Worm (Caenorhabditis elegans) whole organism, mixed stage, embryonic: ENCODE measurements around the gene F35H12.1.

Experiments
- M03D4.4 ChIP-seq: sonication (generic microtip); optimal IDR thresholded peaks from 2 replicates; lab custom pipeline; 2017; ENCODE audit warnings: mild to moderate bottlenecking, missing genetic modification characterization, missing compliant biosample characterization
- ceh-43 ChIP-seq: fragments of 200-800 bp; sonication (Bioruptor generic); optimal IDR thresholded peaks from 2 replicates; lab custom pipeline; 2018; ENCODE audit warnings: mild to moderate bottlenecking, missing genetic modification characterization, moderate library complexity, missing compliant biosample characterization
- ceh-83 ChIP-seq: fragments of 200-800 bp; sonication (Bioruptor generic); optimal IDR thresholded peaks from 2 replicates; lab custom pipeline; 2018; ENCODE audit warnings: mild to moderate bottlenecking, missing genetic modification characterization, missing compliant biosample characterization
- ces-1 ChIP-seq: fragments of 150-350 bp; optimal IDR thresholded peaks from 2 replicates; lab custom pipeline; 2014; ENCODE audit warnings: missing biosample characterization, missing genetic modification reagents, missing genetic modification characterization
- cnd-1 ChIP-seq: fragments of 200-800 bp; sonication (Bioruptor generic); optimal IDR thresholded peaks from 2 replicates; lab custom pipeline; 2018; ENCODE audit warnings: mild to moderate bottlenecking, missing genetic modification characterization, missing compliant biosample characterization
- drap-1 ChIP-seq: fragments of 200-800 bp; sonication (Bioruptor generic); optimal IDR thresholded peaks from 3 replicates; lab custom pipeline; 2018; ENCODE audit warnings: mild to moderate bottlenecking, missing genetic modification characterization, missing compliant biosample characterization
- elt-1 ChIP-seq: sonication (generic microtip); optimal IDR thresholded peaks from 2 replicates; lab custom pipeline; 2017; ENCODE audit warnings: missing genetic modification characterization, mild to moderate bottlenecking, missing compliant biosample characterization, antibody characterized with exemption, moderate library complexity, borderline replicate concordance; ENCODE audit not compliant: insufficient read depth
- elt-3 ChIP-seq: fragments of 150-350 bp; optimal IDR thresholded peaks from 2 replicates; lab custom pipeline; 2014; ENCODE audit warnings: missing biosample characterization, missing genetic modification characterization
- ham-2 ChIP-seq: fragments of 200-800 bp; sonication (Bioruptor generic); optimal IDR thresholded peaks from 2 replicates; lab custom pipeline; 2018; ENCODE audit warnings: mild to moderate bottlenecking, missing genetic modification characterization, missing compliant biosample characterization
- hlh-1 ChIP-seq: fragments of 150-350 bp; optimal IDR thresholded peaks from 2 replicates; lab custom pipeline; 2014; ENCODE audit warnings: missing biosample characterization, missing genetic modification reagents, missing genetic modification characterization
- lin-13 ChIP-seq: fragments of 150-350 bp; optimal IDR thresholded peaks from 2 replicates; lab custom pipeline; 2014; ENCODE audit warnings: missing biosample characterization, missing genetic modification characterization
- lin-32 ChIP-seq: fragments of 200-800 bp; sonication (Bioruptor generic); optimal IDR thresholded peaks from 2 replicates; lab custom pipeline; 2018; ENCODE audit warnings: mild to moderate bottlenecking, missing genetic modification characterization, missing compliant biosample characterization
- mab-5 ChIP-seq: fragments of 150-350 bp; optimal IDR thresholded peaks from 2 replicates; lab custom pipeline; 2014; ENCODE audit warnings: missing biosample characterization, missing genetic modification characterization
- mep-1 ChIP-seq: fragments of 150-350 bp; optimal IDR thresholded peaks from 2 replicates; lab custom pipeline; 2017; ENCODE audit warnings: missing biosample characterization, missing genetic modification reagents, missing genetic modification characterization, inconsistent platforms
- mls-2 ChIP-seq: sonication (generic microtip); optimal IDR thresholded peaks from 2 replicates; lab custom pipeline; 2016; ENCODE audit warnings: mild to moderate bottlenecking, missing genetic modification characterization, moderate library complexity, missing compliant biosample characterization
- nhr-12 ChIP-seq: fragments of 150-350 bp; optimal IDR thresholded peaks from 2 replicates; lab custom pipeline; 2014; ENCODE audit warnings: missing biosample characterization, missing genetic modification characterization
- nhr-237 ChIP-seq: fragments of 150-350 bp; optimal IDR thresholded peaks from 2 replicates; lab custom pipeline; 2014; ENCODE audit warnings: missing biosample characterization, missing genetic modification characterization
- nhr-28 ChIP-seq: fragments of 150-350 bp; optimal IDR thresholded peaks from 2 replicates; lab custom pipeline; 2014; ENCODE audit warnings: missing biosample characterization, missing genetic modification characterization
- nhr-76 ChIP-seq: sonication (generic microtip); optimal IDR thresholded peaks from 2 replicates; lab custom pipeline; 2017; ENCODE audit warnings: missing biosample characterization, missing genetic modification characterization
- sem-2 ChIP-seq: fragments of 200-800 bp; sonication (Bioruptor generic); optimal IDR thresholded peaks from 2 replicates; lab custom pipeline; 2018; ENCODE audit warnings: mild to moderate bottlenecking, missing genetic modification characterization, missing compliant biosample characterization
- snpc-4 ChIP-seq: fragments of 150-350 bp; optimal IDR thresholded peaks from 2 replicates; lab custom pipeline; 2014; ENCODE audit warnings: missing biosample characterization, missing genetic modification characterization
- sptf-1 ChIP-seq: sonication (generic microtip); optimal IDR thresholded peaks from 2 replicates; lab custom pipeline; 2017; ENCODE audit warnings: mild to moderate bottlenecking, missing genetic modification characterization, moderate library complexity, missing compliant biosample characterization
- tbx-8 ChIP-seq: fragments of 200-800 bp; sonication (Bioruptor generic); optimal IDR thresholded peaks from 2 replicates; lab custom pipeline; 2018; ENCODE audit warnings: mild to moderate bottlenecking, missing genetic modification characterization, moderate library complexity, missing compliant biosample characterization
- unc-120 ChIP-seq: sonication (generic microtip); optimal IDR thresholded peaks from 2 replicates; lab custom pipeline; 2017; ENCODE audit warnings: missing genetic modification characterization, missing compliant biosample characterization; ENCODE audit not compliant: poor library complexity, severe bottlenecking
- unc-39 ChIP-seq: fragments of 150-350 bp; optimal IDR thresholded peaks from 2 replicates; lab custom pipeline; 2014; ENCODE audit warnings: missing biosample characterization, missing genetic modification characterization
- zip-8 ChIP-seq: fragments of 150-350 bp; optimal IDR thresholded peaks from 2 replicates; lab custom pipeline; 2014; ENCODE audit warnings: missing biosample characterization, missing genetic modification characterization
- ztf-11 ChIP-seq: fragments of 150-350 bp; optimal IDR thresholded peaks from 2 replicates; lab custom pipeline; 2014; ENCODE audit warnings: missing biosample characterization, missing genetic modification characterization

F35H12.1 gene

ce11 chrX:977958-978686 is 44.5 kb downstream of the F35H12.1 start, which contains the start of gene abhd-3.2:
Gene abhd-3.2 (minus strand): TSS chrX:978008.
- TF ChIP-seq nhr-76 (tag; lab: Kevin White, UChicago) (no peak), lin-32 (GFP tag; lab: Kevin White, UChicago) (no peak), mep-1 (tag; lab: Kevin White, UChicago) (no peak), unc-39 (tag; lab: Kevin White, UChicago) (no peak), tbx-8 (no peak), cnd-1 (no peak), nhr-237 (no peak), elt-3 (tag; lab: Kevin White, UChicago) (no peak), zip-8 (tag; lab: Kevin White, UChicago) (no peak), ceh-83 (GFP tag; lab: Kevin White, UChicago) (no peak), ham-2 (no peak), drap-1 (no peak), mab-5 (tag; lab: Kevin White, UChicago) (no peak), snpc-4 (tag; lab: Kevin White, UChicago) (no peak), M03D4.4 (tag; lab: Kevin White, UChicago) (no peak), sem-2 (GFP tag; lab: Kevin White, UChicago) (no peak), lin-13 (no peak)

ce11 chrX:980252-981009 is 46.8 kb downstream of the F35H12.1 start, which contains the start of gene C44C1.1:
Gene C44C1.1 (plus strand): TSS chrX:980776.
- TF ChIP-seq unc-120 (no peak), lin-32 (GFP tag; lab: Kevin White, UChicago) (no peak), tbx-8 (no peak), nhr-76 (tag; lab: Kevin White, UChicago) (no peak), elt-1 (tag; lab: Kevin White, UChicago) (peak; percentile 63), mep-1 (tag; lab: Kevin White, UChicago) (no peak), elt-3 (tag; lab: Kevin White, UChicago) (no peak), nhr-12 (tag; lab: Kevin White, UChicago) (no peak)

DNA sequence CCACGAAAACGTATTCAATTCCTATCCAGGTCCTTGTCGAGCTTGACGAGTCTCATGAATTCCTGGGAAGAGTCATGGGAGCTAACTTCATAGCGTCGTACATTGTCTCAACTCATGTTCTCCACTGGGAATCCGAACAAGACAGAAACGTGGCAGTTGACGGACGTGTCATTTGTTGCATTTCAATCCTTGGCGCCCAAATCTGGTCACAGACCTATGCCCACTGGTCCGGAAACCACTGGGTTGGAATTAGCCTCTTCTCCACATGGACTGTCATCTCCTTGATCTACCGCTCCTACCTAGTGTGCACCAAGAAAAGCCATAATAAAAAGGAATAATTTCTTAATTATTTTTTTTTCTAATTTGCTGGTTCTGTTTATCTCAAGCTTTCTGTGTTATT is 49.0 kb downstream of the F35H12.1 start:
- TF ChIP-seq cnd-1: no peak
- no peak for TF ChIP-seq mls-2
- TF ChIP-seq ztf-11 (tag; lab: Kevin White, UChicago): no peak
- no peak for TF ChIP-seq nhr-76 (tag; lab: Kevin White, UChicago)
- no peak for TF ChIP-seq ceh-43 (GFP tag; lab: Kevin White, UChicago)
- TF ChIP-seq nhr-28 (tag; lab: Kevin White, UChicago): no peak
- no peak for TF ChIP-seq lin-32 (GFP tag; lab: Kevin White, UChicago)
- no peak for TF ChIP-seq tbx-8
- TF ChIP-seq snpc-4 (tag; lab: Kevin White, UChicago): no peak
- no peak for TF ChIP-seq mab-5 (tag; lab: Kevin White, UChicago)

DNA sequence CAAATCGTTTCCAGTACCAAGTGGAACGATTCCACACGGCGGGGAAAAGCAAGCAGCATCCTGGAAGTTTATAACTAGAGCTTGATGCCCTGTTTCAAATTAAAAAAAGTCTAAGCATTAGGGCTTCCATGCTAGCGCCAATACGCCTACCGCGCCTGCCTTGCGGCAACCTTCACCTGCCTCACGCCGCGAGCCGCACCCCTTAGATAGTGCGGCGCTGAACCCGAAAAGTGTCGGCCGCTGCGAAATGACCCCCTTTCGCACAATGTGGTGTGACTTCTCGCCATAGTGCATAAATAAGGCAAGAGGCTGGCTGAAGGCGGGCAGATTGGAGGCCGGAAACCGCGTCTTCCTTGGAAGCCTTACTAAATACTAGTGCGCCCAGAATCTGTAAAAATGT is 52.9 kb downstream of the F35H12.1 start:
- TF ChIP-seq mab-5 (tag; lab: Kevin White, UChicago) (no peak), nhr-28 (tag; lab: Kevin White, UChicago) (no peak), mls-2 (no peak), M03D4.4 (tag; lab: Kevin White, UChicago) (no peak), hlh-1 (tag; lab: Kevin White, UChicago) (no peak), zip-8 (tag; lab: Kevin White, UChicago) (no peak), elt-3 (tag; lab: Kevin White, UChicago) (no peak), ceh-83 (GFP tag; lab: Kevin White, UChicago) (no peak), ces-1 (GFP tag; lab: Kevin White, UChicago) (no peak), unc-39 (tag; lab: Kevin White, UChicago) (no peak), lin-32 (GFP tag; lab: Kevin White, UChicago) (no peak), nhr-76 (tag; lab: Kevin White, UChicago) (no peak), snpc-4 (tag; lab: Kevin White, UChicago) (no peak), sptf-1 (tag; lab: Kevin White, UChicago) (no peak), ham-2 (no peak), nhr-12 (tag; lab: Kevin White, UChicago) (no peak)
